Worm (Caenorhabditis elegans): ENCODE measurements around the gene gmap-3.

DNA sequence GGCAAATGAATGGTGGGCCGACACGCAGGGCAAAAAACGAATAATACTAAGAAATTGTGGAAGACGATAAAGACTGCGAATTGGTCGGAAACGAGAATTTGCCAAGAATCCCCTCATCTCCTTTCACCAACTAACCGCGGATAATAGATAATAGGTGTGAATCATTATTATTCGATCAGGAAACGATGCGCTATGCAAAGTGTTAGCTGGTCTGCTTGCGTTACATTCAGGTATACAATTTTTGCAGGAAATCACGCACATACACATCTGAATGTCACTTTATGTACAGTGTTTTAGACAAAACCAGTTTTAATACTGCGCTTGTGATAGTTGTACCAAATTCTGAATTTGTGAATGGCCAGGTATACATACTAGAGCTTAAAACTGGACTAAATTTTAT is 3.9 kb upstream of the gmap-3 start:
- TF ChIP-seq nhr-28 (tag; optimal IDR thresholded peaks at IDR 0.05) (no peak), snpc-4 (tag; optimal IDR thresholded peaks at IDR 0.05) (no peak), lsy-12 (tag; optimal IDR thresholded peaks at IDR 0.05) (no peak), tbx-2 (tag; optimal IDR thresholded peaks at IDR 0.05) (no peak), unc-62 (GFP tag; optimal IDR thresholded peaks at IDR 0.05) (no peak), lin-39 (tag; optimal IDR thresholded peaks at IDR 0.05) (no peak), jun-1 (tag; optimal IDR thresholded peaks at IDR 0.05) (no peak), R02D3.7 (tag; optimal IDR thresholded peaks at IDR 0.05) (no peak)
